Fruit fly (Drosophila melanogaster) whole organism, embryonic: ENCODE data around the gene CG31778.
A peak's percentile ranks its signal among the peaks of the same experiment; 100 is the strongest.

Experiments
- Atf6 ChIP-seq: fragments of 200-800 bp; sonication (Bioruptor generic); IDR thresholded peaks from 2 replicates; pipeline ENCODE4 v1.3.6; 2022; ENCODE audit warnings: missing biosample characterization, missing genetic modification characterization
- BtbVII ChIP-seq: fragments of 200-800 bp; sonication (Bioruptor generic); optimal IDR thresholded peaks from 3 replicates; lab custom pipeline; 2017; ENCODE audit warnings: missing biosample characterization, mild to moderate bottlenecking, missing genetic modification characterization
- CG10209 ChIP-seq: fragments of 200-800 bp; sonication (Bioruptor generic); optimal IDR thresholded peaks from 3 replicates; lab custom pipeline; 2017; ENCODE audit warnings: missing biosample characterization, mild to moderate bottlenecking, missing genetic modification characterization, missing genetic modification reagents
- CG1024 ChIP-seq: fragments of 200-800 bp; sonication (Bioruptor generic); IDR thresholded peaks from 2 replicates; pipeline ENCODE4 v1.3.6; 2022; ENCODE audit warnings: missing biosample characterization, missing genetic modification characterization
- CG10321 ChIP-seq: fragments of 200-800 bp; sonication (Bioruptor generic); IDR thresholded peaks from 2 replicates; pipeline ENCODE4 v1.3.6; 2022; ENCODE audit warnings: missing biosample characterization, missing genetic modification characterization
- CG10565 ChIP-seq: fragments of 200-800 bp; sonication (Bioruptor generic); optimal IDR thresholded peaks from 3 replicates; lab custom pipeline; 2016; ENCODE audit warnings: missing biosample characterization, mild to moderate bottlenecking, missing genetic modification characterization
- CG10654 ChIP-seq: fragments of 200-800 bp; sonication (Bioruptor generic); optimal IDR thresholded peaks from 2 replicates; lab custom pipeline; 2016; ENCODE audit warnings: missing biosample characterization, missing genetic modification characterization
- CG10959 ChIP-seq: fragments of 200-800 bp; sonication (Bioruptor generic); IDR thresholded peaks from 2 replicates; pipeline ENCODE4 v1.3.6; 2022; ENCODE audit warnings: missing biosample characterization, missing genetic modification characterization
- CG11247 ChIP-seq: fragments of 200-800 bp; sonication (Bioruptor generic); IDR thresholded peaks from 2 replicates; pipeline ENCODE4 v1.3.6; 2022; ENCODE audit warnings: missing biosample characterization, missing genetic modification characterization
- CG13287 ChIP-seq: fragments of 200-800 bp; sonication (Bioruptor generic); IDR thresholded peaks from 2 replicates; pipeline ENCODE4 v1.3.6; 2022; ENCODE audit warnings: missing biosample characterization, missing genetic modification characterization; ENCODE audit not compliant: partially characterized antibody
- CG13296 ChIP-seq: fragments of 200-800 bp; sonication (Bioruptor generic); optimal IDR thresholded peaks from 3 replicates; lab custom pipeline; 2018; ENCODE audit warnings: missing biosample characterization, mild to moderate bottlenecking, missing genetic modification characterization
- CG13775 ChIP-seq: fragments of 200-800 bp; sonication (Bioruptor generic); optimal IDR thresholded peaks from 3 replicates; lab custom pipeline; 2017; ENCODE audit warnings: missing biosample characterization, mild to moderate bottlenecking, missing genetic modification characterization
- CG15514 ChIP-seq: fragments of 200-800 bp; sonication (Bioruptor generic); optimal IDR thresholded peaks from 3 replicates; lab custom pipeline; 2017; ENCODE audit warnings: missing biosample characterization, missing genetic modification characterization, mild to moderate bottlenecking, moderate library complexity, missing genetic modification reagents
- CG16779 ChIP-seq: fragments of 200-800 bp; sonication (Bioruptor generic); IDR thresholded peaks from 2 replicates; pipeline ENCODE4 v1.3.6; 2022; ENCODE audit warnings: missing biosample characterization, missing genetic modification characterization
- CG17385 ChIP-seq: fragments of 200-800 bp; sonication (Bioruptor generic); optimal IDR thresholded peaks from 3 replicates; lab custom pipeline; 2018; ENCODE audit warnings: missing biosample characterization, mild to moderate bottlenecking, missing genetic modification characterization
- CG18262 ChIP-seq: fragments of 200-800 bp; optimal IDR thresholded peaks from 3 replicates; lab custom pipeline; 2019; ENCODE audit warnings: missing biosample characterization, mild to moderate bottlenecking, missing genetic modification characterization, moderate library complexity
- CG18476 ChIP-seq: fragments of 200-800 bp; sonication (Bioruptor generic); optimal IDR thresholded peaks from 2 replicates; lab custom pipeline; 2016; ENCODE audit warnings: missing biosample characterization, mild to moderate bottlenecking, missing genetic modification characterization
- CG31365 ChIP-seq: fragments of 200-800 bp; sonication (Bioruptor generic); optimal IDR thresholded peaks from 2 replicates; lab custom pipeline; 2018; ENCODE audit warnings: missing biosample characterization, mild to moderate bottlenecking, missing genetic modification characterization
- CG4424 ChIP-seq: fragments of 200-800 bp; sonication (Bioruptor generic); optimal IDR thresholded peaks from 3 replicates; lab custom pipeline; 2016; ENCODE audit warnings: missing biosample characterization, missing genetic modification characterization
- CG6272 ChIP-seq: fragments of 200-800 bp; sonication (Bioruptor generic); IDR thresholded peaks from 2 replicates; pipeline ENCODE4 v1.3.6; 2022; ENCODE audit warnings: missing biosample characterization, missing genetic modification characterization
- CG6654 ChIP-seq: fragments of 200-800 bp; sonication (Bioruptor generic); optimal IDR thresholded peaks from 2 replicates; lab custom pipeline; 2017; ENCODE audit warnings: missing biosample characterization, mild to moderate bottlenecking, missing genetic modification characterization
- CG6791 ChIP-seq: fragments of 200-800 bp; sonication (Bioruptor generic); IDR thresholded peaks from 3 replicates; pipeline ENCODE4 v1.3.6; 2022; ENCODE audit warnings: missing biosample characterization, missing genetic modification characterization; ENCODE audit not compliant: partially characterized antibody
- CG8944 ChIP-seq: fragments of 200-800 bp; sonication (Bioruptor generic); optimal IDR thresholded peaks from 3 replicates; lab custom pipeline; 2016; ENCODE audit warnings: missing biosample characterization, missing genetic modification characterization
- CG9817 ChIP-seq: fragments of 200-800 bp; sonication (Bioruptor generic); optimal IDR thresholded peaks from 2 replicates; lab custom pipeline; 2018; ENCODE audit warnings: missing biosample characterization, mild to moderate bottlenecking, missing genetic modification characterization, moderate library complexity
- Camta ChIP-seq: fragments of 200-800 bp; sonication (Bioruptor generic); optimal IDR thresholded peaks from 2 replicates; lab custom pipeline; 2016; ENCODE audit warnings: missing biosample characterization, missing genetic modification characterization
- CkIIα-i1 ChIP-seq: fragments of 200-800 bp; sonication (Bioruptor generic); IDR thresholded peaks from 2 replicates; pipeline ENCODE4 v1.3.6; 2022; ENCODE audit warnings: missing biosample characterization, missing genetic modification characterization
- CoRest ChIP-seq: fragments of 200-800 bp; sonication (Bioruptor generic); optimal IDR thresholded peaks from 3 replicates; lab custom pipeline; 2018; ENCODE audit warnings: missing biosample characterization, mild to moderate bottlenecking, missing genetic modification characterization, moderate library complexity
- Dref ChIP-seq: fragments of 200-800 bp; sonication (Bioruptor generic); IDR thresholded peaks from 2 replicates; pipeline ENCODE4 v1.3.6; 2022; ENCODE audit warnings: missing biosample characterization, missing genetic modification characterization
- E2f1 ChIP-seq: fragments of 200-800 bp; sonication (Bioruptor generic); IDR thresholded peaks from 2 replicates; pipeline ENCODE4 v1.3.6; 2022; ENCODE audit warnings: missing biosample characterization, missing genetic modification characterization
- Hr78 ChIP-seq, 2 experiments: fragments of 200-800 bp in 1 of 2; fragments of >200 bp in 1 of 2; sonication (Bioruptor generic) in 1 of 2; optimal IDR thresholded peaks; 2 replicates each; lab custom pipeline; 2017 to 2019; ENCODE audit warnings: missing biosample characterization in 2 of 2, missing genetic modification characterization in 2 of 2, mild to moderate bottlenecking in 1 of 2, moderate library complexity in 1 of 2
- MTF-1 ChIP-seq: fragments of 200-800 bp; sonication (Bioruptor generic); optimal IDR thresholded peaks from 2 replicates; lab custom pipeline; 2018; ENCODE audit warnings: missing biosample characterization, mild to moderate bottlenecking, missing genetic modification characterization, borderline replicate concordance
- Max ChIP-seq: fragments of 200-800 bp; sonication (Bioruptor generic); optimal IDR thresholded peaks from 2 replicates; lab custom pipeline; 2016; ENCODE audit warnings: missing biosample characterization, mild to moderate bottlenecking, missing genetic modification characterization
- NC2β ChIP-seq: fragments of 200-800 bp; sonication (Bioruptor generic); optimal IDR thresholded peaks from 2 replicates; lab custom pipeline; 2016; ENCODE audit warnings: missing biosample characterization, missing genetic modification characterization
- Rfx ChIP-seq: fragments of 200-800 bp; sonication (Bioruptor generic); IDR thresholded peaks from 2 replicates; pipeline ENCODE4 v1.3.6; 2022; ENCODE audit warnings: missing biosample characterization, missing genetic modification characterization
- bsh ChIP-seq, 2 experiments: fragments of 200-800 bp; sonication (Bioruptor generic); optimal IDR thresholded peaks; 2 replicates each; lab custom pipeline; 2017 to 2018; ENCODE audit warnings: mild to moderate bottlenecking in 2 of 2, missing biosample characterization in 2 of 2, missing genetic modification characterization in 2 of 2, moderate library complexity in 1 of 2
- croc ChIP-seq: fragments of 200-800 bp; sonication (Bioruptor generic); conservative IDR thresholded peaks from 3 replicates; pipeline ENCODE4 v1.3.6; 2022; ENCODE audit warnings: missing biosample characterization, missing genetic modification characterization
- emc ChIP-seq: fragments of 200-800 bp; sonication (Bioruptor generic); optimal IDR thresholded peaks from 2 replicates; lab custom pipeline; 2016; ENCODE audit warnings: missing biosample characterization, missing genetic modification characterization
- eyg ChIP-seq: fragments of 200-800 bp; sonication (Bioruptor generic); optimal IDR thresholded peaks from 3 replicates; lab custom pipeline; 2016; ENCODE audit warnings: missing biosample characterization, missing genetic modification characterization
- ftz-f1 ChIP-seq: fragments of 200-800 bp; sonication (Bioruptor generic); optimal IDR thresholded peaks from 2 replicates; lab custom pipeline; 2016; ENCODE audit warnings: missing biosample characterization, missing genetic modification characterization
- gcm2 ChIP-seq: fragments of 200-800 bp; sonication (Bioruptor generic); optimal IDR thresholded peaks from 2 replicates; lab custom pipeline; 2016; ENCODE audit warnings: missing biosample characterization, missing genetic modification characterization
- hkb ChIP-seq, 2 experiments: fragments of 200-800 bp in 1 of 2; fragments of >200 bp in 1 of 2; sonication (Bioruptor generic) in 1 of 2; IDR thresholded peaks in 1 of 2; optimal IDR thresholded peaks in 1 of 2; 2 replicates each; pipeline versions ENCODE4 v1.3.6 to Lab custom; 2017 to 2022; ENCODE audit warnings: missing biosample characterization in 1 of 2, missing genetic modification characterization in 1 of 2
- insv ChIP-seq, 2 experiments: fragments of 200-800 bp; sonication (Bioruptor generic); optimal IDR thresholded peaks; 3 replicates each; lab custom pipeline; 2016 to 2018; ENCODE audit warnings: missing biosample characterization in 2 of 2, missing genetic modification characterization in 2 of 2
- knrl ChIP-seq: fragments of 200-800 bp; sonication (Bioruptor generic); IDR thresholded peaks from 3 replicates; pipeline ENCODE4 v1.3.6; 2022; ENCODE audit warnings: missing biosample characterization, missing genetic modification characterization; ENCODE audit not compliant: partially characterized antibody
- lbe ChIP-seq: fragments of 200-800 bp; sonication (Bioruptor generic); optimal IDR thresholded peaks from 2 replicates; lab custom pipeline; 2016; ENCODE audit warnings: missing biosample characterization, mild to moderate bottlenecking, missing genetic modification characterization
- lilli ChIP-seq: fragments of 200-800 bp; sonication (Bioruptor generic); optimal IDR thresholded peaks from 3 replicates; lab custom pipeline; 2016; ENCODE audit warnings: missing biosample characterization, missing genetic modification characterization
- otp ChIP-seq: fragments of 200-800 bp; sonication (Bioruptor generic); IDR thresholded peaks from 3 replicates; pipeline ENCODE4, ENCODE4 v1.3.6; 2022; ENCODE audit warnings: missing biosample characterization, missing genetic modification characterization
- psq ChIP-seq: fragments of 200-800 bp; sonication (Bioruptor generic); optimal IDR thresholded peaks from 2 replicates; lab custom pipeline; 2017; ENCODE audit warnings: missing biosample characterization, missing genetic modification characterization
- ranshi ChIP-seq: fragments of 200-800 bp; sonication (Bioruptor generic); IDR thresholded peaks from 2 replicates; pipeline ENCODE4 v1.3.6; 2022; ENCODE audit warnings: missing biosample characterization, missing genetic modification characterization
- row ChIP-seq: fragments of 200-800 bp; sonication (Bioruptor generic); IDR thresholded peaks from 3 replicates; pipeline ENCODE4 v1.3.6; 2022; ENCODE audit warnings: missing biosample characterization, missing genetic modification characterization
- stwl ChIP-seq: fragments of 200-800 bp; sonication (Bioruptor generic); optimal IDR thresholded peaks from 3 replicates; lab custom pipeline; 2018; ENCODE audit warnings: missing biosample characterization, mild to moderate bottlenecking, missing genetic modification characterization, moderate library complexity
- tgo ChIP-seq: fragments of 200-800 bp; sonication (Bioruptor generic); IDR thresholded peaks from 3 replicates; pipeline ENCODE4 v1.3.6; 2022; ENCODE audit warnings: missing biosample characterization, missing genetic modification characterization

CG31778 gene

dm6 chr2L:3675770-3676169 is 29.5 kb downstream of the CG31778 start (continued):
- TF ChIP-seq CG11247 (GFP tag; lab: Robert Waterston, UW): no peak
- no peak for TF ChIP-seq CG10654 (GFP tag; lab: Kevin White, UChicago)
- TF ChIP-seq psq: no peak
- peak; percentile 6 for TF ChIP-seq CoRest (tag; lab: Kevin White, UChicago)
- peak; percentile 46; the same call in 1 of the 2 replicates for TF ChIP-seq E2f1 (GFP tag; lab: Robert Waterston, UW)
- no peak for TF ChIP-seq insv (GFP tag; optimal IDR thresholded peaks at IDR 0.05; lab: Kevin White, UChicago)
- TF ChIP-seq CG18262: peak; percentile 53
- TF ChIP-seq CG10959 (GFP tag; lab: Robert Waterston, UW): peak; percentile 55
- no peak for TF ChIP-seq CG10209 (GFP tag; lab: Kevin White, UChicago)
- TF ChIP-seq knrl (GFP tag; lab: Robert Waterston, UW): no peak
- TF ChIP-seq lilli (GFP tag; lab: Kevin White, UChicago): peak; percentile 9
- TF ChIP-seq CG6791: no peak
- TF ChIP-seq CG13775: no peak
- no peak for TF ChIP-seq NC2β (GFP tag; lab: Kevin White, UChicago)
- TF ChIP-seq Camta (GFP tag; lab: Kevin White, UChicago): no peak
- peak; percentile 4 for TF ChIP-seq CG9817 (tag; lab: Kevin White, UChicago)
- no peak for TF ChIP-seq CG8944
- 0 out of 3 replicates have a peak, but pooled peaks have one; percentile 9 for TF ChIP-seq otp (GFP tag; lab: Robert Waterston, UW)
- TF ChIP-seq stwl: no peak
- peak; percentile 61; the same call in 2 of the 3 replicates for TF ChIP-seq row (GFP tag; lab: Robert Waterston, UW)
- no peak for TF ChIP-seq CG6272 (GFP tag; lab: Robert Waterston, UW)
- TF ChIP-seq CG13287: no peak
- TF ChIP-seq BtbVII (GFP tag; lab: Kevin White, UChicago): no peak
- TF ChIP-seq bsh (GFP tag; optimal IDR thresholded peaks at IDR 0.05; lab: Kevin White, UChicago): peak in 1 of 2 experiments; percentile 66
- no peak for TF ChIP-seq CG15514 (GFP tag; lab: Kevin White, UChicago)
- TF ChIP-seq tgo (GFP tag; lab: Robert Waterston, UW): no peak
- peak; percentile 17 for TF ChIP-seq CG4424 (GFP tag; lab: Kevin White, UChicago)
- TF ChIP-seq ftz-f1 (GFP tag; lab: Kevin White, UChicago): no peak
- no peak for TF ChIP-seq CG31365 (tag; lab: Kevin White, UChicago)
- TF ChIP-seq CG17385: no peak
- no peak for TF ChIP-seq Dref (GFP tag; lab: Robert Waterston, UW)
- TF ChIP-seq hkb (optimal IDR thresholded peaks at IDR 0.05; lab: Kevin White, UChicago): no peak
- TF ChIP-seq hkb (GFP tag; IDR thresholded peaks at IDR 0.05; lab: Robert Waterston, UW): no peak
- no peak for TF ChIP-seq CG6654
- no peak for TF ChIP-seq Hr78 (GFP tag; optimal IDR thresholded peaks at IDR 0.05; lab: Kevin White, UChicago)
- no peak for TF ChIP-seq CG18476 (GFP tag; lab: Kevin White, UChicago)
- TF ChIP-seq ranshi: no peak
- TF ChIP-seq MTF-1: no peak
- no peak for TF ChIP-seq CG13296 (GFP tag; lab: Kevin White, UChicago)
- no peak for TF ChIP-seq CG16779 (GFP tag; lab: Robert Waterston, UW)
- peak; percentile 59 for TF ChIP-seq croc (GFP tag; lab: Robert Waterston, UW)
- TF ChIP-seq Rfx (GFP tag; lab: Robert Waterston, UW): no peak
- TF ChIP-seq eyg: no peak
- no peak for TF ChIP-seq Atf6 (GFP tag; lab: Robert Waterston, UW)
- no peak for TF ChIP-seq Max (GFP tag; lab: Kevin White, UChicago)
- no peak for TF ChIP-seq CG10565 (GFP tag; lab: Kevin White, UChicago)
- no peak for TF ChIP-seq emc (GFP tag; lab: Kevin White, UChicago)
- no peak for TF ChIP-seq CG10321
- TF ChIP-seq CkIIα-i1 (GFP tag; lab: Robert Waterston, UW): no peak
- TF ChIP-seq gcm2 (GFP tag; lab: Kevin White, UChicago): no peak
- peak; percentile 29; the same call in 1 of the 2 replicates for TF ChIP-seq CG1024 (GFP tag; lab: Robert Waterston, UW)
- TF ChIP-seq lbe (GFP tag; lab: Kevin White, UChicago): no peak
